Fruit fly (Drosophila melanogaster) Kc167 (cell line): Measurements from ENCODE around the gene HP1b.

Experiments
- Myc ChIP-seq: fragments of >200 bp; optimal IDR thresholded peaks from 2 replicates; lab custom pipeline; 2017; ENCODE audit warnings: missing external identifiers
- h ChIP-seq: fragments of >200 bp; optimal IDR thresholded peaks from 3 replicates; lab custom pipeline; 2018; ENCODE audit warnings: missing external identifiers
- insv ChIP-seq: fragments of >200 bp; optimal IDR thresholded peaks from 3 replicates; lab custom pipeline; 2018; ENCODE audit warnings: missing external identifiers
- psq ChIP-seq: fragments of >200 bp; optimal IDR thresholded peaks from 2 replicates; lab custom pipeline; 2017; ENCODE audit warnings: missing external identifiers
- ttk ChIP-seq: sonication (Bioruptor generic); optimal IDR thresholded peaks from 2 replicates; lab custom pipeline; 2017; ENCODE audit warnings: missing external identifiers

DNA sequence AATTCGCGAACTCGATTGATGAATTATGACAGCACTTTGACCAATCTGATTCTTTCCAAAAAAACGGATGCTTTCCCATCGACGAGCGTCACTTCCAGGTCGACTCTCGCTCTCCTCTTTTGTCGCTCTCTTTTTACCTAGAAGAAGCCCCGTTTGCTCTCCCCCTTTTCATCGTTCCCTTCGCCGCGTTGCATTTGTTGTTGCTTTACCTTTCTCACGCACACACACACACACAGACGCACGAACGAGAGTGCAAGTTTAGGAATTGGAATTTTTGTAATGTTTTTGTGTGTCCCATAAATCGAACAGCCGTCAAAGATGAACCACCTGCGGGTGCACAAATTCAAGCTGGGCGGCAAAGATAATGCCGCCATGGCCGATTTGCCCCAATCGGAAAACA, 31.9 kb upstream of the HP1b start:
- TF ChIP-seq psq (lab: Kevin White, UChicago) (no peak), Myc (no peak), ttk (lab: Kevin White, UChicago) (no peak), insv (lab: Kevin White, UChicago) (no peak), h (lab: Kevin White, UChicago) (no peak)
